Worm (Caenorhabditis elegans) whole organism, L2 larva: ENCODE measurements around the gene pudl-1.

Experiments
- ZK546.5 ChIP-seq: sonication (generic microtip); optimal IDR thresholded peaks from 2 replicates; lab custom pipeline; 2017; ENCODE audit warnings: missing biosample characterization, missing genetic modification characterization
- aly-2 ChIP-seq: fragments of 150-350 bp; optimal IDR thresholded peaks from 2 replicates; lab custom pipeline; 2014; ENCODE audit warnings: missing biosample characterization, missing genetic modification characterization
- blmp-1 ChIP-seq: sonication (generic microtip); optimal IDR thresholded peaks from 2 replicates; lab custom pipeline; 2017; ENCODE audit warnings: missing genetic modification characterization, mild to moderate bottlenecking, missing compliant biosample characterization, antibody characterized with exemption, moderate library complexity; ENCODE audit not compliant: insufficient read depth
- egl-27 ChIP-seq: sonication (generic microtip); optimal IDR thresholded peaks from 3 replicates; lab custom pipeline; 2017; ENCODE audit warnings: missing biosample characterization, missing genetic modification reagents, missing genetic modification characterization
- elt-1 ChIP-seq: fragments of 150-350 bp; optimal IDR thresholded peaks from 2 replicates; lab custom pipeline; 2014; ENCODE audit warnings: missing biosample characterization, missing genetic modification characterization
- lin-39 ChIP-seq: fragments of 150-350 bp; optimal IDR thresholded peaks from 2 replicates; lab custom pipeline; 2014; ENCODE audit warnings: missing biosample characterization, missing genetic modification reagents, missing genetic modification characterization
- nhr-237 ChIP-seq: fragments of 150-350 bp; optimal IDR thresholded peaks from 2 replicates; lab custom pipeline; 2014; ENCODE audit warnings: missing biosample characterization, missing genetic modification characterization
- nhr-77 ChIP-seq: fragments of 150-350 bp; optimal IDR thresholded peaks from 2 replicates; lab custom pipeline; 2014; ENCODE audit warnings: missing biosample characterization, missing genetic modification characterization
- unc-55 ChIP-seq: fragments of 150-350 bp; sonication (generic microtip); optimal IDR thresholded peaks from 3 replicates; lab custom pipeline; 2014; ENCODE audit warnings: missing biosample characterization, missing genetic modification reagents, missing genetic modification characterization
- unc-62 ChIP-seq: fragments of 150-350 bp; optimal IDR thresholded peaks from 2 replicates; lab custom pipeline; 2014; ENCODE audit warnings: missing biosample characterization, missing genetic modification reagents, missing genetic modification characterization
- zag-1 ChIP-seq: fragments of 150-350 bp; optimal IDR thresholded peaks from 2 replicates; lab custom pipeline; 2014; ENCODE audit warnings: missing biosample characterization, missing genetic modification characterization

- no peak for TF ChIP-seq aly-2 (tag; lab: Kevin White, UChicago)
- no peak for TF ChIP-seq unc-62 (GFP tag; lab: Kevin White, UChicago)
- TF ChIP-seq nhr-237 (tag; lab: Kevin White, UChicago), result no peak
- no peak for TF ChIP-seq elt-1 (tag; lab: Kevin White, UChicago)
- no peak for TF ChIP-seq egl-27 (tag; lab: Kevin White, UChicago)
- no peak for TF ChIP-seq blmp-1
- no peak for TF ChIP-seq nhr-77 (tag; lab: Kevin White, UChicago)
- no peak for TF ChIP-seq unc-55 (GFP tag; lab: Kevin White, UChicago)
- no peak for TF ChIP-seq ZK546.5 (tag; lab: Kevin White, UChicago)
- no peak for TF ChIP-seq zag-1
- no peak for TF ChIP-seq lin-39
These were observed 32.0 kb downstream of the pudl-1 start, which contains the start of gene Y54G2A.16 for ce11 chrIV:2864743-2865142.
